Fruit fly (Drosophila melanogaster) whole organism, embryonic: ENCODE results near the gene shv.

Source experiments
- Adf1 ChIP-seq: fragments of 200-800 bp; sonication (Bioruptor generic); IDR thresholded peaks from 2 replicates; pipeline ENCODE4 v1.3.6; 2022; ENCODE audit warnings: missing biosample characterization, missing genetic modification characterization
- Atf-2 ChIP-seq: fragments of 200-800 bp; sonication (Bioruptor generic); optimal IDR thresholded peaks from 2 replicates; lab custom pipeline; 2016; ENCODE audit warnings: missing biosample characterization, missing genetic modification characterization
- Atf6 ChIP-seq: fragments of 200-800 bp; sonication (Bioruptor generic); IDR thresholded peaks from 2 replicates; pipeline ENCODE4 v1.3.6; 2022; ENCODE audit warnings: missing biosample characterization, missing genetic modification characterization
- B-H2 ChIP-seq: fragments of 200-800 bp; sonication (Bioruptor generic); optimal IDR thresholded peaks from 2 replicates; lab custom pipeline; 2018; ENCODE audit warnings: missing biosample characterization, mild to moderate bottlenecking, missing genetic modification characterization
- BtbVII ChIP-seq: fragments of 200-800 bp; sonication (Bioruptor generic); optimal IDR thresholded peaks from 3 replicates; lab custom pipeline; 2017; ENCODE audit warnings: missing biosample characterization, mild to moderate bottlenecking, missing genetic modification characterization
- CG1024 ChIP-seq: fragments of 200-800 bp; sonication (Bioruptor generic); IDR thresholded peaks from 2 replicates; pipeline ENCODE4 v1.3.6; 2022; ENCODE audit warnings: missing biosample characterization, missing genetic modification characterization
- CG11456 ChIP-seq: fragments of 200-800 bp; sonication (Bioruptor generic); IDR thresholded peaks from 3 replicates; pipeline ENCODE4 v1.3.6; 2022; ENCODE audit warnings: missing biosample characterization, missing genetic modification characterization
- CG11695 ChIP-seq: fragments of 200-800 bp; sonication (Bioruptor generic); IDR thresholded peaks from 3 replicates; pipeline ENCODE4 v1.3.6; 2022; ENCODE audit warnings: missing biosample characterization, missing genetic modification characterization
- CG13296 ChIP-seq: fragments of 200-800 bp; sonication (Bioruptor generic); optimal IDR thresholded peaks from 3 replicates; lab custom pipeline; 2018; ENCODE audit warnings: missing biosample characterization, mild to moderate bottlenecking, missing genetic modification characterization
- CG13424 ChIP-seq: fragments of 200-800 bp; sonication (Bioruptor generic); optimal IDR thresholded peaks from 2 replicates; lab custom pipeline; 2019; ENCODE audit warnings: missing biosample characterization, mild to moderate bottlenecking, missing genetic modification characterization, moderate library complexity
- CG14441 ChIP-seq: fragments of 200-800 bp; sonication (Bioruptor generic); IDR thresholded peaks from 2 replicates; pipeline ENCODE4 v1.3.6; 2022; ENCODE audit warnings: missing biosample characterization, missing genetic modification characterization
- CG14860 ChIP-seq: fragments of 200-800 bp; sonication (Bioruptor generic); IDR thresholded peaks from 3 replicates; pipeline ENCODE4 v1.3.6; 2022; ENCODE audit warnings: missing biosample characterization, missing genetic modification characterization; ENCODE audit not compliant: partially characterized antibody
- CG18599 ChIP-seq: fragments of 200-800 bp; sonication (Bioruptor generic); optimal IDR thresholded peaks from 3 replicates; lab custom pipeline; 2017; ENCODE audit warnings: missing biosample characterization, missing genetic modification characterization, mild to moderate bottlenecking, moderate library complexity, missing genetic modification reagents
- CG4360 ChIP-seq: fragments of 200-800 bp; sonication (Bioruptor generic); IDR thresholded peaks from 2 replicates; pipeline ENCODE4 v1.3.6; 2022; ENCODE audit warnings: missing biosample characterization, missing genetic modification characterization
- CG4707 ChIP-seq: fragments of 200-800 bp; sonication (Bioruptor generic); optimal IDR thresholded peaks from 2 replicates; lab custom pipeline; 2018; ENCODE audit warnings: missing biosample characterization, mild to moderate bottlenecking, missing genetic modification characterization, moderate library complexity
- CG6254 ChIP-seq: fragments of 200-800 bp; sonication (Bioruptor generic); optimal IDR thresholded peaks from 3 replicates; lab custom pipeline; 2017; ENCODE audit warnings: mild to moderate bottlenecking, missing biosample characterization, missing genetic modification reagents, missing genetic modification characterization
- CG6689 ChIP-seq: fragments of 200-800 bp; sonication (Bioruptor generic); IDR thresholded peaks from 2 replicates; pipeline ENCODE4 v1.3.6; 2022; ENCODE audit warnings: missing biosample characterization, missing genetic modification characterization
- CG9797 ChIP-seq: fragments of 200-800 bp; sonication (Bioruptor generic); optimal IDR thresholded peaks from 3 replicates; lab custom pipeline; 2018; ENCODE audit warnings: missing biosample characterization, mild to moderate bottlenecking, missing genetic modification characterization
- Camta ChIP-seq: fragments of 200-800 bp; sonication (Bioruptor generic); optimal IDR thresholded peaks from 2 replicates; lab custom pipeline; 2016; ENCODE audit warnings: missing biosample characterization, missing genetic modification characterization
- Dfd ChIP-seq, 2 experiments: fragments of >200 bp; optimal IDR thresholded peaks; 2 replicates each; lab custom pipeline; 2017; ENCODE audit warnings: missing biosample characterization in 2 of 2, missing genetic modification characterization in 2 of 2
- Dref ChIP-seq: fragments of 200-800 bp; sonication (Bioruptor generic); IDR thresholded peaks from 2 replicates; pipeline ENCODE4 v1.3.6; 2022; ENCODE audit warnings: missing biosample characterization, missing genetic modification characterization
- Ets65A ChIP-seq: fragments of 200-800 bp; sonication (Bioruptor generic); peaks from one replicate; lab custom pipeline; 2016; ENCODE audit warnings: missing biosample characterization, missing genetic modification characterization
- Gug ChIP-seq: fragments of 200-800 bp; sonication (Bioruptor generic); IDR thresholded peaks from 4 replicates; pipeline ENCODE4 v1.3.6; 2022; ENCODE audit warnings: missing biosample characterization, missing genetic modification characterization
- Kr ChIP-seq: fragments of 200-800 bp; sonication (Bioruptor generic); optimal IDR thresholded peaks from 2 replicates; lab custom pipeline; 2017; ENCODE audit warnings: missing biosample characterization, mild to moderate bottlenecking, missing genetic modification characterization
- MESR4 ChIP-seq: fragments of 200-800 bp; sonication (Bioruptor generic); optimal IDR thresholded peaks from 2 replicates; lab custom pipeline; 2018; ENCODE audit warnings: missing biosample characterization, mild to moderate bottlenecking, missing genetic modification characterization, moderate library complexity
- Max ChIP-seq: fragments of 200-800 bp; sonication (Bioruptor generic); optimal IDR thresholded peaks from 2 replicates; lab custom pipeline; 2016; ENCODE audit warnings: missing biosample characterization, mild to moderate bottlenecking, missing genetic modification characterization
- NC2α ChIP-seq: fragments of 200-800 bp; sonication (Bioruptor generic); optimal IDR thresholded peaks from 2 replicates; lab custom pipeline; 2016; ENCODE audit warnings: missing biosample characterization, missing genetic modification characterization
- NFAT ChIP-seq: fragments of 200-800 bp; sonication (Bioruptor generic); IDR thresholded peaks from 2 replicates; pipeline ENCODE4 v1.3.6; 2022; ENCODE audit warnings: missing biosample characterization, missing genetic modification characterization
- Optix ChIP-seq: fragments of 200-800 bp; sonication (Bioruptor generic); IDR thresholded peaks from 3 replicates; pipeline ENCODE4 v1.3.6; 2022; ENCODE audit warnings: missing biosample characterization, missing genetic modification characterization
- Sox102F ChIP-seq: fragments of 200-800 bp; sonication (Bioruptor generic); optimal IDR thresholded peaks from 2 replicates; lab custom pipeline; 2018; ENCODE audit warnings: missing biosample characterization, mild to moderate bottlenecking, missing genetic modification characterization, moderate library complexity
- ap ChIP-seq: fragments of 200-800 bp; sonication (Bioruptor generic); IDR thresholded peaks from 2 replicates; pipeline ENCODE4 v1.3.6; 2022; ENCODE audit warnings: missing biosample characterization, missing genetic modification characterization
- az2 ChIP-seq: fragments of 200-800 bp; sonication (Bioruptor generic); optimal IDR thresholded peaks from 3 replicates; lab custom pipeline; 2016; ENCODE audit warnings: missing biosample characterization, missing genetic modification characterization
- crc ChIP-seq: fragments of 200-800 bp; sonication (Bioruptor generic); optimal IDR thresholded peaks from 2 replicates; lab custom pipeline; 2016; ENCODE audit warnings: missing biosample characterization, missing genetic modification characterization
- da ChIP-seq: fragments of 200-800 bp; sonication (Bioruptor generic); optimal IDR thresholded peaks from 2 replicates; lab custom pipeline; 2016; ENCODE audit warnings: missing biosample characterization, missing genetic modification characterization
- en ChIP-seq: fragments of 200-800 bp; sonication (Bioruptor generic); optimal IDR thresholded peaks from 2 replicates; lab custom pipeline; 2016; ENCODE audit warnings: missing biosample characterization, missing genetic modification characterization
- gce ChIP-seq: fragments of 200-800 bp; sonication (Bioruptor generic); IDR thresholded peaks from 3 replicates; pipeline ENCODE4 v1.3.6; 2022; ENCODE audit warnings: missing biosample characterization, missing genetic modification characterization
- gro ChIP-seq: fragments of 200-800 bp; sonication (Bioruptor generic); optimal IDR thresholded peaks from 2 replicates; lab custom pipeline; 2016; ENCODE audit warnings: missing biosample characterization, missing genetic modification characterization
- h ChIP-seq: fragments of >200 bp; optimal IDR thresholded peaks from 2 replicates; lab custom pipeline; 2017
- hb ChIP-seq: fragments of 200-800 bp; sonication (Bioruptor generic); IDR thresholded peaks from 3 replicates; pipeline ENCODE4 v1.3.6; 2022; ENCODE audit warnings: missing biosample characterization, missing genetic modification characterization; ENCODE audit not compliant: partially characterized antibody
- ind ChIP-seq: fragments of 200-800 bp; sonication (Bioruptor generic); optimal IDR thresholded peaks from 3 replicates; lab custom pipeline; 2016; ENCODE audit warnings: missing biosample characterization, missing genetic modification characterization
- oc ChIP-seq: fragments of 200-800 bp; sonication (Bioruptor generic); optimal IDR thresholded peaks from 2 replicates; lab custom pipeline; 2018; ENCODE audit warnings: missing biosample characterization, mild to moderate bottlenecking, missing genetic modification characterization, moderate library complexity
- phol ChIP-seq: fragments of 200-800 bp; sonication (Bioruptor generic); optimal IDR thresholded peaks from 3 replicates; lab custom pipeline; 2018; ENCODE audit warnings: missing biosample characterization, mild to moderate bottlenecking, missing genetic modification characterization, moderate library complexity
- sd ChIP-seq: fragments of 200-800 bp; sonication (Bioruptor generic); optimal IDR thresholded peaks from 3 replicates; lab custom pipeline; 2018; ENCODE audit warnings: missing biosample characterization, mild to moderate bottlenecking, missing genetic modification characterization, moderate library complexity
- slbo ChIP-seq: fragments of 200-800 bp; sonication (Bioruptor generic); IDR thresholded peaks from 2 replicates; pipeline ENCODE4 v1.3.6; 2022; ENCODE audit warnings: missing biosample characterization, missing genetic modification characterization
- sna ChIP-seq: fragments of 200-800 bp; sonication (Bioruptor generic); IDR thresholded peaks from 2 replicates; pipeline ENCODE4 v1.3.6; 2022; ENCODE audit warnings: missing biosample characterization, missing genetic modification characterization; ENCODE audit not compliant: partially characterized antibody
- ssp ChIP-seq: fragments of 200-800 bp; sonication (Bioruptor generic); IDR thresholded peaks from 2 replicates; pipeline ENCODE4 v1.3.6; 2022; ENCODE audit warnings: missing biosample characterization, missing genetic modification characterization
- toy ChIP-seq: fragments of 200-800 bp; sonication (Bioruptor generic); IDR thresholded peaks from 2 replicates; pipeline ENCODE4 v1.3.6; 2022; ENCODE audit warnings: missing biosample characterization, missing genetic modification characterization
- unc-4 ChIP-seq: fragments of 200-800 bp; sonication (Bioruptor generic); IDR thresholded peaks from 2 replicates; pipeline ENCODE4 v1.3.6; 2022; ENCODE audit warnings: missing biosample characterization, missing genetic modification characterization; ENCODE audit not compliant: partially characterized antibody
- vfl ChIP-seq: fragments of 200-800 bp; sonication (Bioruptor generic); optimal IDR thresholded peaks from 2 replicates; lab custom pipeline; 2016; ENCODE audit warnings: missing biosample characterization, missing genetic modification characterization

Gene shv

DNA sequence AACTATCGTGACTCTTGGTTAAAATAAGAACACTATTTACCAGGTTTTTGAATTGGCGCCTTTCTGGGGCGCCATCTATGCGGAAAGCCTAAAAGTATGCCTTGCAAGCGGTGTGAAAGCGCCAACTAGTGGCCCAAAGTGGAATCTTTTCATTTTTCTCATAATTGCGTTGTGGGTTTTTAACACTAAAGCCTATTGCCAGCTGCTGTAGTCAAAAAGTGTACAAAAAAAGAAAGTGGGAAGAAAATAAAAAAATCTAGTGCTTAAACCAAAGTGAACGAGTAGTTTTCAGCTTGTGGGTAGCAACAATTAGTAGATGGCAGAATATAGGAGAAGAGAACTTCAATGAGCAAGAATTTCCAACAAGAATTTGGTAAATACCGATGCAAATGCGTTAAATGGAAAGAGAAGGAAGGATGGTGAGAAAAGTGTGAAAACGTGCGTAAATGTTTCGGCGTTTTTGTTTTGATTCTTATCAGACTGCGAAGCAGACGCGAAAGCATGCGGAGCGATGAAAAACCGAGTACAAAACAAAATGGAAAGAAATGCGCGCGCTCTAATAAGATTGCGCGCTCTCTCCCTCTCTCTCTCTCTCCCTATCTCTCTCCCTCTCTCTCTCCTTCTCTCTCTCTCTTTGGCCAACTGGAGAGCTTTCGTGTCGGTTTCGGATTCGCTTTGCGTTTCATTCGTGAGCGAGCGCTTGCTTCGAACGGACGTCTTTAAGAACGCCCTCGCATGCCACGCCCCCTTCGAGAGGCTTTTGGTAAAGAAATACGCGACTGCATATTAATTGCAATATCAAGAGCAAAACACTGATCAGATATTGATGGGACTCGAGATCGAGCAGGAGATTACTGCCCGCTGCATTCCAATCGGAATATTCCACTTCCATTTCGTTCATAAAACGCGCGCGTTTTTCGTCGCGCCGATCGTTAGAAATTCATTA is 37.5 kb downstream of the shv start (continued):
- TF ChIP-seq Camta (GFP tag; lab: Kevin White, UChicago) (peak; percentile 64), NC2α (GFP tag; lab: Kevin White, UChicago) (peak; percentile 37), Atf-2 (peak; percentile 64), ap (GFP tag; lab: Robert Waterston, UW) (no peak), Max (GFP tag; lab: Kevin White, UChicago) (peak; percentile 39), da (GFP tag; lab: Kevin White, UChicago) (peak; percentile 90), Atf6 (GFP tag; lab: Robert Waterston, UW) (peak; percentile 75), hb (GFP tag; lab: Robert Waterston, UW) (peak; percentile 36; the same call in 1 of the 3 replicates), ssp (GFP tag; lab: Robert Waterston, UW) (peak; percentile 48), Gug (GFP tag; lab: Robert Waterston, UW) (peak; percentile 77; the same call in 3 of the 4 replicates), Optix (GFP tag; lab: Robert Waterston, UW) (peak; percentile 63; the same call in 2 of the 3 replicates), Dref (GFP tag; lab: Robert Waterston, UW) (peak; percentile 43), Kr (no peak), MESR4 (GFP tag; lab: Kevin White, UChicago) (no peak), gro (GFP tag; lab: Kevin White, UChicago) (peak; percentile 89), toy (GFP tag; lab: Robert Waterston, UW) (0 out of 2 replicates have a peak, but pooled peaks have one; percentile 15), B-H2 (peak; percentile 76), h (no peak), CG6689 (GFP tag; lab: Robert Waterston, UW) (0 out of 2 replicates have a peak, but pooled peaks have one; percentile 27), slbo (GFP tag; lab: Robert Waterston, UW) (peak; percentile 90), Dfd (GFP tag; optimal IDR thresholded peaks at IDR 0.05; lab: Kevin White, UChicago) (no peak), az2 (peak; percentile 75), vfl (GFP tag; lab: Kevin White, UChicago) (peak; percentile 52), phol (tag; lab: Kevin White, UChicago) (peak; percentile 56), CG4360 (GFP tag; lab: Robert Waterston, UW) (peak; percentile 41; the same call in 1 of the 2 replicates), unc-4 (peak; percentile 61), CG11695 (GFP tag; lab: Robert Waterston, UW) (peak; percentile 31; the same call in 1 of the 3 replicates), Ets65A (GFP tag; lab: Kevin White, UChicago) (peak; percentile 96), en (peak; percentile 5), CG13296 (peak; percentile 60), Sox102F (GFP tag; lab: Kevin White, UChicago) (peak; percentile 49), oc (tag; lab: Kevin White, UChicago) (peak; percentile 61), CG11456 (GFP tag; lab: Robert Waterston, UW) (peak; percentile 94), gce (GFP tag; lab: Robert Waterston, UW) (peak; percentile 44; the same call in 2 of the 3 replicates), CG9797 (GFP tag; lab: Kevin White, UChicago) (peak; percentile 25), CG13424 (tag; lab: Kevin White, UChicago) (peak; percentile 38), CG14860 (GFP tag; lab: Robert Waterston, UW) (no peak), CG1024 (GFP tag; lab: Robert Waterston, UW) (peak; percentile 62), ind (peak; percentile 65), Adf1 (GFP tag; lab: Robert Waterston, UW) (peak; percentile 24; the same call in 1 of the 2 replicates), CG4707 (GFP tag; lab: Kevin White, UChicago) (peak; percentile 21), crc (peak; percentile 11), CG6254 (no peak), sna (GFP tag; lab: Robert Waterston, UW) (no peak; the same call in none of the 2 replicates), BtbVII (GFP tag; lab: Kevin White, UChicago) (peak; percentile 62), sd (tag; lab: Kevin White, UChicago) (peak; percentile 79), NFAT (GFP tag; lab: Robert Waterston, UW) (peak; percentile 88), CG18599 (peak; percentile 35), CG14441 (GFP tag; lab: Robert Waterston, UW) (peak; percentile 73)
